Worm (Caenorhabditis elegans): ENCODE measurements around the gene tbc-19.

tbc-19 gene

DNA sequence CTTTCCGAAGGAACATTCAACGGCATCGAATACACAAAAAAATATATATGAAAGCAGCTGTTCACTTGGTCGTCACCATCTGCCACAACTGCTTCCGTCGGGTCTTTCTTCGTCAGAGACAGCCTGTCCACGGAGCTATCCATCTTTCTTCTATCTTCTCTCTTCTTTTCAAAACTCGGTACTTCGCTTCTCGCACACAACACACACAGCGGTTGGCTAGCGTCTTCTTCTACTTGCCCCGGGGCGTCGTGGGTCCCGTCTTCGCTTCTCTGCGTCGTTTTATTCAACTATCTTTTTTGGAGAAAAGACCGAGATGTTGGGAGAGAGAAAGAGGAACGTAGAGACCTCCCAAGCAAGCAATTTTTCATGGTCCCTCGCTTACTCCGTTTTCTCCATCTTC is 4.4 kb upstream of the tbc-19 start (continued):
- TF ChIP-seq K09A11.1 (tag; optimal IDR thresholded peaks at IDR 0.05; ENCODE audit: insufficient read depth) (no peak), fkh-10 (GFP tag; optimal IDR thresholded peaks at IDR 0.05) (peak; percentile 1), hlh-8 (tag; optimal IDR thresholded peaks at IDR 0.05) (peak; percentile 81), ama-1 (optimal IDR thresholded peaks at IDR 0.05) (no peak), gmeb-2 (tag; optimal IDR thresholded peaks at IDR 0.05) (no peak), tbx-2 (tag; optimal IDR thresholded peaks at IDR 0.05) (peak; percentile 59), sdc-2 (tag; optimal IDR thresholded peaks at IDR 0.05) (peak; percentile 56), ceh-19 (GFP tag; optimal IDR thresholded peaks at IDR 0.05) (peak; percentile 9), Y22D7AL.16 (tag; optimal IDR thresholded peaks at IDR 0.05) (no peak), zip-5 (tag; optimal IDR thresholded peaks at IDR 0.05) (no peak), npax-4 (tag; optimal IDR thresholded peaks at IDR 0.05) (no peak), pros-1 (tag; optimal IDR thresholded peaks at IDR 0.05) (no peak), rnt-1 (tag; optimal IDR thresholded peaks at IDR 0.05) (peak; percentile 83)

DNA sequence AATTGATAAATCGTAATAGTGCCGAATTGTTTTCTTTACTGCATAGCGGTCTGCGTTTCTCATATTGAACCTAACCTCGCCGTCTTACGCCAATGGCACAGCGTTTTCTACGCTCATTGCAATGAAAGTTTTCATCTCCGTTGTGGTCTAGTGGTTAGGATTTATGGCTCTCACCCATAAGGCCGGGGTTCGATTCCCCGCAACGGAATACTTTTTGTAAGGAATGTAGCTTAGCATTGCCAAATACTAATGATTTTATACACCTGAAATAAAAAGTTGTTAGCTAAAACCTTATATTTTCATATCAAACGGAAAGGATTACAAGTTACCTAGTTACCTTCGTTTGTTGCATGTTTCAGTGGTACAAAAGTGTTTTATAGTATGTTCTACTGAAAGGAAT is 3.5 kb upstream of the tbc-19 start:
- TF ChIP-seq ceh-22 (tag; optimal IDR thresholded peaks at IDR 0.05) = no peak
- TF ChIP-seq ceh-30 (tag; optimal IDR thresholded peaks at IDR 0.05) = peak; percentile 65
- TF ChIP-seq zip-5 (tag; optimal IDR thresholded peaks at IDR 0.05) = peak; percentile 39
- peak; percentile 78 for TF ChIP-seq unc-3 (GFP tag; conservative IDR thresholded peaks at IDR 0.05)
- peak; percentile 78 for TF ChIP-seq unc-3 (tag; optimal IDR thresholded peaks at IDR 0.05)
- peak; percentile 81 for TF ChIP-seq Y22D7AL.16 (tag; optimal IDR thresholded peaks at IDR 0.05)
- peak; percentile 80 for TF ChIP-seq ceh-24 (tag; optimal IDR thresholded peaks at IDR 0.05)
- peak; percentile 86 for TF ChIP-seq elt-2 (tag; optimal IDR thresholded peaks at IDR 0.05)
- peak; percentile 63 for TF ChIP-seq pag-3 (tag; optimal IDR thresholded peaks at IDR 0.05; ENCODE audit: borderline replicate concordance)
- TF ChIP-seq ets-4 (tag; optimal IDR thresholded peaks at IDR 0.05) = peak; percentile 37
- TF ChIP-seq unc-55 (GFP tag; optimal IDR thresholded peaks at IDR 0.05) = peak; percentile 74
- peak; percentile 31 for TF ChIP-seq tbx-7 (tag; optimal IDR thresholded peaks at IDR 0.05)
- no peak for TF ChIP-seq hlh-30 (tag; optimal IDR thresholded peaks at IDR 0.05; ENCODE audit: insufficient read depth)
- TF ChIP-seq lin-11 (tag; optimal IDR thresholded peaks at IDR 0.05) = peak; percentile 72
- TF ChIP-seq ama-1 (optimal IDR thresholded peaks at IDR 0.05) = no peak
- TF ChIP-seq K02D7.2 (tag; optimal IDR thresholded peaks at IDR 0.05) = peak; percentile 69
- no peak for TF ChIP-seq pha-4 (tag; optimal IDR thresholded peaks at IDR 0.05)
- TF ChIP-seq ceh-31 (tag; optimal IDR thresholded peaks at IDR 0.05) = peak; percentile 64
- TF ChIP-seq unc-86 (tag; optimal IDR thresholded peaks at IDR 0.05) = peak; percentile 73
- peak; percentile 86 for TF ChIP-seq hlh-6 (tag; optimal IDR thresholded peaks at IDR 0.05)
- no peak for TF ChIP-seq mec-3 (tag; optimal IDR thresholded peaks at IDR 0.05; ENCODE audit: borderline replicate concordance)
- peak; percentile 60 for TF ChIP-seq ceh-48 (tag; optimal IDR thresholded peaks at IDR 0.05)
- TF ChIP-seq ttx-3 (tag; optimal IDR thresholded peaks at IDR 0.05) = peak; percentile 71
- TF ChIP-seq lim-6 (tag; optimal IDR thresholded peaks at IDR 0.05) = peak; percentile 71
- peak; percentile 67 for TF ChIP-seq C08G9.2 (tag; optimal IDR thresholded peaks at IDR 0.05)
- TF ChIP-seq unc-42 (tag; optimal IDR thresholded peaks at IDR 0.05) = peak; percentile 52
- no peak for TF ChIP-seq odd-2 (tag; optimal IDR thresholded peaks at IDR 0.05)
- TF ChIP-seq sox-2 (GFP tag; IDR thresholded peaks at IDR 0.05) = peak; percentile 50; the same call in 1 of the 2 replicates
- TF ChIP-seq pros-1 (tag; optimal IDR thresholded peaks at IDR 0.05) = no peak
- TF ChIP-seq pat-9 (tag; optimal IDR thresholded peaks at IDR 0.05) = peak; percentile 64
- peak; percentile 64 for TF ChIP-seq ceh-18 (tag; optimal IDR thresholded peaks at IDR 0.05)
- peak; percentile 63 for TF ChIP-seq ahr-1 (tag; optimal IDR thresholded peaks at IDR 0.05)
- TF ChIP-seq hlh-8 (tag; optimal IDR thresholded peaks at IDR 0.05) = no peak
- peak; percentile 76 for TF ChIP-seq T23F11.4 (GFP tag; optimal IDR thresholded peaks at IDR 0.05)
- peak; percentile 84 for TF ChIP-seq madf-2 (tag; optimal IDR thresholded peaks at IDR 0.05)
- no peak for TF ChIP-seq K09A11.1 (tag; optimal IDR thresholded peaks at IDR 0.05; ENCODE audit: insufficient read depth)
- TF ChIP-seq npax-4 (tag; optimal IDR thresholded peaks at IDR 0.05) = peak; percentile 63
- no peak for TF ChIP-seq elt-4 (tag; optimal IDR thresholded peaks at IDR 0.05)
- peak; percentile 70 for TF ChIP-seq ceh-34 (tag; optimal IDR thresholded peaks at IDR 0.05)
- peak; percentile 43 for TF ChIP-seq fkh-6 (tag; optimal IDR thresholded peaks at IDR 0.05)
- peak; percentile 2 for TF ChIP-seq ceh-9 (tag; optimal IDR thresholded peaks at IDR 0.05)
- TF ChIP-seq syd-9 (tag; optimal IDR thresholded peaks at IDR 0.05) = peak; percentile 74
- TF ChIP-seq sox-4 (tag; optimal IDR thresholded peaks at IDR 0.05) = peak; percentile 83
- TF ChIP-seq ref-2 (tag; optimal IDR thresholded peaks at IDR 0.05) = peak; percentile 76
- peak; percentile 62 for TF ChIP-seq fax-1 (tag; optimal IDR thresholded peaks at IDR 0.05)
- TF ChIP-seq gmeb-2 (tag; optimal IDR thresholded peaks at IDR 0.05) = peak; percentile 82
